Worm (Caenorhabditis elegans) whole organism, L1 larva: ENCODE results near the gene swip-10.

Experiments
- fos-1 ChIP-seq: fragments of 150-350 bp; optimal IDR thresholded peaks from 2 replicates; lab custom pipeline; 2014; ENCODE audit warnings: missing biosample characterization, missing genetic modification characterization
- irx-1 ChIP-seq: sonication (generic microtip); optimal IDR thresholded peaks from 2 replicates; lab custom pipeline; 2016; ENCODE audit warnings: missing genetic modification characterization, missing compliant biosample characterization
- lin-39 ChIP-seq: fragments of 150-350 bp; optimal IDR thresholded peaks from 2 replicates; lab custom pipeline; 2014; ENCODE audit warnings: missing biosample characterization, missing genetic modification reagents, missing genetic modification characterization
- nhr-28 ChIP-seq: fragments of 150-350 bp; optimal IDR thresholded peaks from 2 replicates; lab custom pipeline; 2014; ENCODE audit warnings: missing biosample characterization, missing genetic modification characterization
- nhr-77 ChIP-seq: fragments of 150-350 bp; optimal IDR thresholded peaks from 2 replicates; lab custom pipeline; 2014; ENCODE audit warnings: missing biosample characterization, missing genetic modification characterization
- ztf-11 ChIP-seq, 2 experiments: sonication (generic microtip); optimal IDR thresholded peaks; 2 replicates each; lab custom pipeline; 2016 to 2017; ENCODE audit warnings: missing genetic modification characterization in 2 of 2, missing biosample characterization in 1 of 2, missing compliant biosample characterization in 1 of 2

DNA sequence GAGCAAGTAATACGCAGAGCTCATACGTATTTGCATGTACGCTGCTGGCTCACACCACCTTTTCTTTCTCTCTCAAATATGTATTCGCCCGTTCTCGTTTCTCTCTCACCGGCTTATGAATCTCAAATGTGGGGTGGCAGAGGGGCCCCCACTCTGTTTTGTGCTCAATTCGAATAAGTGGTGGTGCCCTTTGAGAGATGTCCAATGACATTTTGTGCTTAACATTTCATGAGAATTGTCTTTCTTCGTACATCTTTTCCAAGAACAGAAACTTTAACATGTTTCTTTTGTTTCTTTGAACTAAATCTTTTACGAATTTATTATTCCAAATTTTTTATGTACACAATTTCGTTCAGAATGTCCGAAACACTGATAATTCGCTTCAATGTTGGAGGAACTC, 34.0 kb downstream of the swip-10 start, which contains the start of gene F49H12.3:
- TF ChIP-seq nhr-28 (no peak), fos-1 (tag; lab: Kevin White, UChicago) (no peak), nhr-77 (no peak), lin-39 (no peak), irx-1 (tag; lab: Kevin White, UChicago) (no peak), ztf-11 (tag; optimal IDR thresholded peaks at IDR 0.05; lab: Kevin White, UChicago) (no peak)
